Worm (Caenorhabditis elegans): ENCODE data around the gene F29B9.12.

ce11 chrIV:4705922-4706321 is 36.6 kb downstream of the F29B9.12 start:
- no peak for TF ChIP-seq pha-4 (tag; optimal IDR thresholded peaks at IDR 0.05)
- TF ChIP-seq unc-62 (GFP tag; optimal IDR thresholded peaks at IDR 0.05) = no peak
- no peak for TF ChIP-seq nhr-12 (tag; optimal IDR thresholded peaks at IDR 0.05)
- TF ChIP-seq tbx-8 (GFP tag; optimal IDR thresholded peaks at IDR 0.05) = no peak
- TF ChIP-seq nhr-76 (tag; optimal IDR thresholded peaks at IDR 0.05) = no peak
- no peak for TF ChIP-seq mep-1 (tag; optimal IDR thresholded peaks at IDR 0.05)
- TF ChIP-seq lsy-2 (tag; optimal IDR thresholded peaks at IDR 0.05) = no peak
- TF ChIP-seq ztf-11 (tag; optimal IDR thresholded peaks at IDR 0.05) = no peak
- no peak for TF ChIP-seq blmp-1 (tag; optimal IDR thresholded peaks at IDR 0.05)
